Worm (Caenorhabditis elegans) whole organism, L2 larva: ENCODE measurements around the gene W06G6.20.

Experiments used
- C34F6.9 ChIP-seq: fragments of 150-350 bp; optimal IDR thresholded peaks from 2 replicates; lab custom pipeline; 2014; ENCODE audit warnings: missing biosample characterization, missing genetic modification characterization
- F13H6.1 ChIP-seq: sonication (generic microtip); optimal IDR thresholded peaks from 2 replicates; lab custom pipeline; 2016; ENCODE audit warnings: missing genetic modification characterization, missing compliant biosample characterization
- R02D3.7 ChIP-seq: fragments of 150-350 bp; optimal IDR thresholded peaks from 2 replicates; lab custom pipeline; 2014; ENCODE audit warnings: missing biosample characterization, missing genetic modification characterization
- Y55F3AM.14 ChIP-seq: fragments of 200-800 bp; sonication (Bioruptor generic); optimal IDR thresholded peaks from 2 replicates; lab custom pipeline; 2018; ENCODE audit warnings: mild to moderate bottlenecking, missing genetic modification characterization, missing compliant biosample characterization
- ZK546.5 ChIP-seq: sonication (generic microtip); optimal IDR thresholded peaks from 2 replicates; lab custom pipeline; 2017; ENCODE audit warnings: missing biosample characterization, missing genetic modification characterization
- alr-1 ChIP-seq: fragments of 150-350 bp; optimal IDR thresholded peaks from 2 replicates; lab custom pipeline; 2014; ENCODE audit warnings: missing biosample characterization, missing genetic modification characterization
- aly-2 ChIP-seq: fragments of 150-350 bp; optimal IDR thresholded peaks from 2 replicates; lab custom pipeline; 2014; ENCODE audit warnings: missing biosample characterization, missing genetic modification characterization
- ama-1 ChIP-seq: fragments of 150-350 bp; optimal IDR thresholded peaks from 2 replicates; lab custom pipeline; 2018; ENCODE audit warnings: inconsistent platforms
- blmp-1 ChIP-seq: sonication (generic microtip); optimal IDR thresholded peaks from 2 replicates; lab custom pipeline; 2017; ENCODE audit warnings: missing genetic modification characterization, mild to moderate bottlenecking, missing compliant biosample characterization, antibody characterized with exemption, moderate library complexity; ENCODE audit not compliant: insufficient read depth
- ceh-16 ChIP-seq: fragments of 150-350 bp; optimal IDR thresholded peaks from 2 replicates; lab custom pipeline; 2014; ENCODE audit warnings: missing biosample characterization, missing genetic modification characterization
- crh-2 ChIP-seq: sonication (generic microtip); optimal IDR thresholded peaks from 2 replicates; lab custom pipeline; 2017; ENCODE audit warnings: missing biosample characterization, missing genetic modification characterization
- dmd-4 ChIP-seq: sonication (generic microtip); optimal IDR thresholded peaks from 2 replicates; lab custom pipeline; 2017; ENCODE audit warnings: missing biosample characterization, missing genetic modification characterization
- elt-1 ChIP-seq: fragments of 150-350 bp; optimal IDR thresholded peaks from 2 replicates; lab custom pipeline; 2014; ENCODE audit warnings: missing biosample characterization, missing genetic modification characterization
- elt-3 ChIP-seq: sonication (generic microtip); optimal IDR thresholded peaks from 2 replicates; lab custom pipeline; 2017; ENCODE audit warnings: missing biosample characterization, missing genetic modification characterization
- fos-1 ChIP-seq: fragments of 150-350 bp; optimal IDR thresholded peaks from 2 replicates; lab custom pipeline; 2014; ENCODE audit warnings: missing biosample characterization, missing genetic modification characterization
- gmeb-1 ChIP-seq: fragments of 150-350 bp; optimal IDR thresholded peaks from 2 replicates; lab custom pipeline; 2014; ENCODE audit warnings: missing biosample characterization, missing genetic modification characterization
- lin-11 ChIP-seq: fragments of 150-350 bp; sonication (generic microtip); optimal IDR thresholded peaks from 2 replicates; lab custom pipeline; 2014; ENCODE audit warnings: missing biosample characterization, missing genetic modification characterization, inconsistent platforms, mixed read lengths
- lin-39 ChIP-seq: fragments of 150-350 bp; optimal IDR thresholded peaks from 2 replicates; lab custom pipeline; 2014; ENCODE audit warnings: missing biosample characterization, missing genetic modification reagents, missing genetic modification characterization
- lsy-2 ChIP-seq, 2 experiments: fragments of 150-350 bp in 1 of 2; sonication (generic microtip) in 1 of 2; optimal IDR thresholded peaks; 2 replicates each; lab custom pipeline; 2014 to 2017; ENCODE audit warnings: missing biosample characterization in 2 of 2, missing genetic modification characterization in 2 of 2
- mab-5 ChIP-seq: fragments of 150-350 bp; optimal IDR thresholded peaks from 2 replicates; lab custom pipeline; 2014; ENCODE audit warnings: missing biosample characterization, missing genetic modification characterization
- mbf-1 ChIP-seq: sonication (generic microtip); optimal IDR thresholded peaks from 2 replicates; lab custom pipeline; 2017; ENCODE audit warnings: missing biosample characterization, missing genetic modification characterization
- mdl-1 ChIP-seq, 2 experiments: fragments of 150-350 bp in 1 of 2; sonication (generic microtip) in 1 of 2; optimal IDR thresholded peaks; 2 replicates each; lab custom pipeline; 2017; ENCODE audit warnings: missing biosample characterization in 2 of 2, missing genetic modification characterization in 2 of 2
- nhr-10 ChIP-seq: sonication (generic microtip); optimal IDR thresholded peaks from 2 replicates; lab custom pipeline; 2017; ENCODE audit warnings: missing biosample characterization, missing genetic modification characterization
- nhr-11 ChIP-seq: fragments of 150-350 bp; optimal IDR thresholded peaks from 2 replicates; lab custom pipeline; 2014; ENCODE audit warnings: missing biosample characterization, missing genetic modification characterization
- nhr-12 ChIP-seq: fragments of 150-350 bp; optimal IDR thresholded peaks from 2 replicates; lab custom pipeline; 2014; ENCODE audit warnings: missing biosample characterization, missing genetic modification characterization
- nhr-129 ChIP-seq: fragments of 150-350 bp; optimal IDR thresholded peaks from 2 replicates; lab custom pipeline; 2014; ENCODE audit warnings: missing biosample characterization, missing genetic modification characterization
- nhr-21 ChIP-seq: fragments of 150-350 bp; optimal IDR thresholded peaks from 2 replicates; lab custom pipeline; 2014; ENCODE audit warnings: missing biosample characterization, missing genetic modification characterization
- nhr-23 ChIP-seq: fragments of 150-350 bp; optimal IDR thresholded peaks from 2 replicates; lab custom pipeline; 2014; ENCODE audit warnings: missing biosample characterization, missing genetic modification reagents, missing genetic modification characterization
- nhr-25 ChIP-seq: fragments of 150-350 bp; sonication (generic microtip); optimal IDR thresholded peaks from 3 replicates; lab custom pipeline; 2014; ENCODE audit warnings: missing biosample characterization, missing genetic modification characterization
- nhr-6 ChIP-seq: fragments of 150-350 bp; optimal IDR thresholded peaks from 2 replicates; lab custom pipeline; 2014; ENCODE audit warnings: missing biosample characterization, missing genetic modification characterization
- peb-1 ChIP-seq: fragments of 150-350 bp; optimal IDR thresholded peaks from 2 replicates; lab custom pipeline; 2014; ENCODE audit warnings: missing biosample characterization, missing genetic modification characterization
- sem-4 ChIP-seq: fragments of 150-350 bp; optimal IDR thresholded peaks from 2 replicates; lab custom pipeline; 2014; ENCODE audit warnings: missing biosample characterization, missing genetic modification reagents, missing genetic modification characterization
- skn-1 ChIP-seq: sonication (generic microtip); optimal IDR thresholded peaks from 2 replicates; lab custom pipeline; 2017; ENCODE audit warnings: missing biosample characterization, missing genetic modification characterization
- sma-3 ChIP-seq: sonication (generic microtip); optimal IDR thresholded peaks from 2 replicates; lab custom pipeline; 2016; ENCODE audit warnings: missing genetic modification reagents, missing genetic modification characterization, missing compliant biosample characterization
- sma-9 ChIP-seq, 2 experiments: fragments of 150-350 bp in 1 of 2; sonication (generic microtip) in 1 of 2; optimal IDR thresholded peaks; 2 replicates each; lab custom pipeline; 2014 to 2016; ENCODE audit warnings: missing genetic modification characterization in 2 of 2, mild to moderate bottlenecking in 1 of 2, missing biosample characterization in 1 of 2, missing compliant biosample characterization in 1 of 2, missing genetic modification reagents in 1 of 2, moderate library complexity in 1 of 2
- snpc-4 ChIP-seq: fragments of 150-350 bp; optimal IDR thresholded peaks from 2 replicates; lab custom pipeline; 2014; ENCODE audit warnings: missing biosample characterization, missing genetic modification characterization
- unc-39 ChIP-seq: fragments of 150-350 bp; optimal IDR thresholded peaks from 2 replicates; lab custom pipeline; 2014; ENCODE audit warnings: missing biosample characterization, missing genetic modification characterization
- unc-62 ChIP-seq: fragments of 150-350 bp; optimal IDR thresholded peaks from 2 replicates; lab custom pipeline; 2014; ENCODE audit warnings: missing biosample characterization, missing genetic modification reagents, missing genetic modification characterization
- ztf-1 ChIP-seq: fragments of 200-800 bp; sonication (Bioruptor generic); conservative IDR thresholded peaks from 2 replicates; pipeline ENCODE4 v1.3.6; 2022; ENCODE audit warnings: missing genetic modification characterization, missing compliant biosample characterization
- ztf-11 ChIP-seq: sonication (generic microtip); optimal IDR thresholded peaks from 2 replicates; lab custom pipeline; 2017; ENCODE audit warnings: missing biosample characterization, missing genetic modification characterization
- ztf-4 ChIP-seq: fragments of 150-350 bp; optimal IDR thresholded peaks from 2 replicates; lab custom pipeline; 2014; ENCODE audit warnings: missing biosample characterization, missing genetic modification characterization

Gene W06G6.20

DNA sequence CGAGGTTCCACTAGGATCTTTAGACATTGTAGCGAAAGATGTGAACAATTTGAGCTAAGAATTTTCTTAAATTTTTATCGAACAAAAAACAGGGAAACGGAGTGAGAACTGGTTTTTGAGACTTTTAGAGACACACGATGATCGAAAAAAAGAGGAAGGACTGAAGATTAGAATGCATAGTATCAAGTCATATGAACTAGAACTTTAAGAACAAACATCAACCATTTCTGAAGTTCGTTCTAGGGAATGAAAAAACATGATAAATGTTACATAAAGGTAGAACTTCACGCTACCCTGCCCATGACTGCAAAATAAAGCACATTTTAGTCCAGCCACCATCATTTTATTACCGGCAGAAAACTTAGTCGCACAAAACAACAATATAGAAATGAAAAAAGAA is 1.8 kb downstream of the W06G6.20 start, which contains the start of gene W06G6.9:
TSS of gene W06G6.9 (minus strand) at position 101 of the 400 bp plus-strand sequence.
- no peak for TF ChIP-seq nhr-23 (tag; lab: Kevin White, UChicago)
- no peak for TF ChIP-seq mab-5 (tag; lab: Kevin White, UChicago)
- no peak for TF ChIP-seq peb-1 (tag; lab: Kevin White, UChicago)
- no peak for TF ChIP-seq nhr-6 (tag; lab: Kevin White, UChicago)
- no peak for TF ChIP-seq unc-62
- no peak for TF ChIP-seq alr-1 (tag; lab: Kevin White, UChicago)
- TF ChIP-seq lin-39 (tag; lab: Kevin White, UChicago): no peak
- TF ChIP-seq elt-1 (tag; lab: Kevin White, UChicago): no peak
- no peak for TF ChIP-seq lin-11
- no peak for TF ChIP-seq unc-39 (tag; lab: Kevin White, UChicago)
- TF ChIP-seq ztf-11 (tag; lab: Kevin White, UChicago): no peak
- no peak for TF ChIP-seq ztf-1 (GFP tag; lab: Robert Waterston, UW)
- no peak for TF ChIP-seq mdl-1 (tag; optimal IDR thresholded peaks at IDR 0.05; lab: Kevin White, UChicago)
- no peak for TF ChIP-seq sma-3 (GFP tag; lab: Kevin White, UChicago)

DNA sequence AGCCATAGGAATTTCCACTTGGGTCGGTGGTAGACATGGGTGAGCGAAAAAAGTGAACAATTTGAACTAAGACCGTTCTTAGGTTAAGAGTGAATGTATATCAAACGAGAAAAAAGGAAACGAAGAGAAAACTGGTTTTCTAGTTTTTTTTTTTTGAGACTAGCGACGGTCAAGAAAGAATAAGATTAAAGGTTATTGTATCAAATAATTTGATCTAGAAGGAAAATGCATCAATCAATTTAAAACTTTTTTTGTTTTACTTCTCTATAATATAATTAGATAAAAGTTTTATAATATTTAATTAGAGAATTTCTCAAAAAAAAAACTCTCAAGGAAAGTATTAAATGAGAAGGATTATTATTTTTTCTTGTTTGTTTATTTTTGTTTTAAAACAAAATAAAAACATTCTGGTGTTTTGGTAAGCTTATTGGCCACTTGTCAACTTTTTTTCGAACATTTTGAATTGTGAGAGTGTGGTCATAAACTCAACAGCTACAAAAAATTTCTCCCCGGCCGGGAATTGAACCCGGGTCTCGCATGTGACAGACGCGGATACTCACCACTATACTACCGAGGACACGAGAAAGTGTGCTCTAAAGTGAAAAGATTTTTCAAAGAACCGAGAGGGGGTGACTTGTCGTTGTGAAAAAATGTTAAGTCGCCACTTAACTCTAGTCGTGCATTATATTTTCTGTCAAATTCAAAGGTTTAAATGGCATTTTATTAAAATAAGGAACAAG is 2.8 kb downstream of the W06G6.20 start, which contains the start of gene W06G6.17:
TSS of gene W06G6.17 (minus strand) at position 51 of the 740 bp plus-strand sequence.
- TF ChIP-seq fos-1 (tag; lab: Kevin White, UChicago) (no peak), ztf-11 (tag; lab: Kevin White, UChicago) (no peak), C34F6.9 (no peak), lsy-2 (tag; optimal IDR thresholded peaks at IDR 0.05; lab: Kevin White, UChicago) (no peak), sem-4 (tag; lab: Kevin White, UChicago) (no peak), nhr-12 (tag; lab: Kevin White, UChicago) (no peak), elt-3 (no peak), snpc-4 (no peak), gmeb-1 (tag; lab: Kevin White, UChicago) (no peak), nhr-129 (tag; lab: Kevin White, UChicago) (no peak), sma-9 (GFP tag; optimal IDR thresholded peaks at IDR 0.05; lab: Kevin White, UChicago) (no peak), sma-9 (tag; optimal IDR thresholded peaks at IDR 0.05; lab: Kevin White, UChicago) (no peak), alr-1 (tag; lab: Kevin White, UChicago) (no peak), ceh-16 (tag; lab: Kevin White, UChicago) (no peak), ama-1 (no peak), aly-2 (no peak)

DNA sequence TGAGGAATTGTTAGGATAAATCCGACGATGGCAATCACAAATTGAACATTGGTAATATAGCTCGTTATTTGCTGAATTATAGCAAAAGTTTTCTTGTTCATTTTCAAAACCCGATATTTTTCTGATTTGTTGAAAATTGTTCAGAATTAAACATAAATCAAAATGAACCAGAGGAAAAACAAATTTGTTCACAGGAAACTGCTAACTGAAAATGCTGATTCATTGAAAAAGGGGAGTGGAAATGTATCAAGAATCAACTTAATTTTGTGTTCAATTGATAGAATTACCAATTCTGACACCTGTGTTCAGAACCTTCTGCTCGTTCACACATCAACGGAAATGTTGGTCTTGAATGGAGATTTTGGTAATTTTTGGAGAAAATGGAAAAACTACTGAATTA is 4.6 kb downstream of the W06G6.20 start, which contains the start of gene srw-77:
TSS of gene srw-77 (minus strand) at position 101 of the 400 bp plus-strand sequence.
- TF ChIP-seq dmd-4 (no peak), snpc-4 (no peak), mab-5 (tag; lab: Kevin White, UChicago) (no peak), ZK546.5 (tag; lab: Kevin White, UChicago) (no peak), nhr-11 (tag; lab: Kevin White, UChicago) (no peak), Y55F3AM.14 (no peak), unc-62 (no peak), sem-4 (tag; lab: Kevin White, UChicago) (no peak), ztf-1 (GFP tag; lab: Robert Waterston, UW) (no peak), gmeb-1 (tag; lab: Kevin White, UChicago) (no peak), fos-1 (tag; lab: Kevin White, UChicago) (no peak), lin-39 (tag; lab: Kevin White, UChicago) (no peak), R02D3.7 (tag; lab: Kevin White, UChicago) (no peak)

DNA sequence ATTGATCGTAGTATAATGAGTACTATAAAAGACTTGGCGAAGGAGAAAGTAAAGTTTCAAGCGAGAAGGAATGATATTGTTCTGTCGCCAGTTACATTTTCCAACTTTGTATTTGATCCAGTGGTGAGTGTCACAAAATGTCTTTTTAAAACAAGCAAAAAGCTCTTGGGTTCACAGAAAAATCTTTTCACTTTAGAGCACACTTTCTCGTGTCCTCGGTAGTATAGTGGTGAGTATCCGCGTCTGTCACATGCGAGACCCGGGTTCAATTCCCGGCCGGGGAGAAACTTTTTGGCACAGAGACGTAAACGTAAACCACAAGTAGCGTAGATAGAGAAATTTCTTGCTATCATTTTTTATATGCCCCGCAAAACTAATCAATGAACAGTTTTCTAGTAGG is 7.8 kb downstream of the W06G6.20 start:
- TF ChIP-seq unc-39 (tag; lab: Kevin White, UChicago) (no peak), crh-2 (tag; lab: Kevin White, UChicago) (no peak), lin-39 (tag; lab: Kevin White, UChicago) (no peak), mbf-1 (no peak), skn-1 (tag; lab: Kevin White, UChicago) (no peak), F13H6.1 (no peak), mab-5 (tag; lab: Kevin White, UChicago) (no peak), gmeb-1 (tag; lab: Kevin White, UChicago) (no peak), ZK546.5 (tag; lab: Kevin White, UChicago) (no peak), fos-1 (tag; lab: Kevin White, UChicago) (no peak), aly-2 (no peak), nhr-25 (tag; lab: Kevin White, UChicago) (no peak), nhr-10 (tag; lab: Kevin White, UChicago) (no peak), sem-4 (tag; lab: Kevin White, UChicago) (no peak), sma-9 (GFP tag; optimal IDR thresholded peaks at IDR 0.05; lab: Kevin White, UChicago) (no peak), sma-9 (tag; optimal IDR thresholded peaks at IDR 0.05; lab: Kevin White, UChicago) (no peak), nhr-23 (tag; lab: Kevin White, UChicago) (no peak), nhr-21 (tag; lab: Kevin White, UChicago) (no peak), blmp-1 (tag; lab: Kevin White, UChicago) (no peak), ztf-4 (tag; lab: Kevin White, UChicago) (no peak)
